Worm (Caenorhabditis elegans): ENCODE data around the gene ZK262.20.

DNA sequence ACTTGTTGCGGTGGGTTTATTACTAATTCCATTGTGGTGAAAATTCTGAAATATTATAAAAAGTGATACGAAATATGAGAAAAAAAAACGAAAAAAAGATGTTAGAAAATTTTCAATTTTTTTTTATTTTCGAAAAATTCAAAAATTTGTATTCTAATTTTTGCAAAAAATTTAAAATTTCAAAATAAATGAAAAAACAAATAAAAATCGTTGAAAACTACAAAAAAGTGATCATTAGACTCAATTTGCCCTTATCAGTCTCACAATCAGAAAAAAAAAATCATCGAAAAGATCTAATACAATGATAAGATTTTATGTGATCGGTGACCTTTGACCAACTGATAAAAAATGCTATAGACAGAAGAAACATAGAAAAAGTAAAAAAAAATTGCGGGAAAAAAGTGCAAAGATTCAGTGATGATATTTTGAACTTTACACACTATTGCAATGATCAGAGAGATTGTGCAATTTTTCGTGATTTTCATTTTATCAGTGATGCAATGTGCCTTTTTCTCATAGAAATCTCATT lies 26.4 kb upstream of the ZK262.20 start, which contains the start of gene ZK228.3:
- TF ChIP-seq aly-2 (tag; optimal IDR thresholded peaks at IDR 0.05): no peak
- TF ChIP-seq pqm-1 (tag; optimal IDR thresholded peaks at IDR 0.05): no peak
